Worm (Caenorhabditis elegans) whole organism, L4 larva: ENCODE measurements around the gene enpp-1.

Experiments used
- D1046.2 ChIP-seq: fragments of 200-800 bp; sonication (Bioruptor generic); IDR thresholded peaks from 2 replicates; pipeline ENCODE4 v1.3.6; 2022; ENCODE audit warnings: missing genetic modification characterization, missing compliant biosample characterization
- F26F4.8 ChIP-seq: fragments of 200-800 bp; sonication (Bioruptor generic); conservative IDR thresholded peaks from 2 replicates; pipeline ENCODE4 v1.3.6; 2022; ENCODE audit warnings: missing genetic modification characterization, missing compliant biosample characterization
- F44E2.7 ChIP-seq: fragments of 200-800 bp; sonication (Bioruptor generic); IDR thresholded peaks from 2 replicates; pipeline ENCODE4 v2.1.2; 2022; ENCODE audit warnings: missing genetic modification characterization, missing compliant biosample characterization
- T20F7.1 ChIP-seq: fragments of 200-800 bp; sonication (Bioruptor generic); optimal IDR thresholded peaks from 2 replicates; lab custom pipeline; 2018; ENCODE audit warnings: mild to moderate bottlenecking, missing genetic modification characterization, missing compliant biosample characterization
- T26A8.4 ChIP-seq: fragments of 200-800 bp; sonication (Bioruptor generic); IDR thresholded peaks from 2 replicates; pipeline ENCODE4 v1.3.6; 2022; ENCODE audit warnings: missing genetic modification characterization, missing compliant biosample characterization
- Y75B8A.6 ChIP-seq: fragments of 200-800 bp; sonication (Bioruptor generic); IDR thresholded peaks from 2 replicates; pipeline ENCODE4 v1.3.6; 2022; ENCODE audit warnings: missing genetic modification reagents, missing genetic modification characterization, missing compliant biosample characterization
- aha-1 ChIP-seq: fragments of 150-350 bp; peaks from one replicate; lab custom pipeline; 2014; ENCODE audit warnings: missing biosample characterization, missing genetic modification characterization
- aly-2 ChIP-seq: sonication (generic microtip); optimal IDR thresholded peaks from 2 replicates; lab custom pipeline; 2018; ENCODE audit warnings: missing biosample characterization, missing genetic modification characterization
- ceh-32 ChIP-seq: sonication (generic microtip); optimal IDR thresholded peaks from 2 replicates; lab custom pipeline; 2016; ENCODE audit warnings: mild to moderate bottlenecking, missing genetic modification characterization, missing compliant biosample characterization; ENCODE audit not compliant: poor library complexity
- ceh-62 ChIP-seq: sonication (generic microtip); optimal IDR thresholded peaks from 2 replicates; lab custom pipeline; 2017; ENCODE audit warnings: missing biosample characterization, missing genetic modification characterization
- daf-16 ChIP-seq, 3 experiments: sonication (generic microtip); optimal IDR thresholded peaks; 2 replicates each; lab custom pipeline; 2016 to 2017; ENCODE audit warnings: missing genetic modification characterization in 3 of 3, missing genetic modification reagents in 3 of 3, mild to moderate bottlenecking in 2 of 3, missing compliant biosample characterization in 2 of 3, missing biosample characterization in 1 of 3, moderate library complexity in 1 of 3
- daf-8 ChIP-seq: fragments of 200-800 bp; sonication (Bioruptor generic); IDR thresholded peaks from 2 replicates; pipeline ENCODE4 v1.3.6; 2022; ENCODE audit warnings: missing genetic modification characterization, missing compliant biosample characterization
- dmd-6 ChIP-seq: fragments of 200-800 bp; sonication (Bioruptor generic); IDR thresholded peaks from 2 replicates; pipeline ENCODE4 v1.3.6; 2022; ENCODE audit warnings: missing genetic modification reagents, missing genetic modification characterization, missing compliant biosample characterization
- dmd-8 ChIP-seq: fragments of 200-800 bp; sonication (Bioruptor generic); IDR thresholded peaks from 2 replicates; pipeline ENCODE4 v1.3.6; 2022; ENCODE audit warnings: missing genetic modification characterization, missing compliant biosample characterization
- dmd-9 ChIP-seq: fragments of 200-800 bp; sonication (Bioruptor generic); IDR thresholded peaks from 2 replicates; pipeline ENCODE4 v1.3.6; 2022; ENCODE audit warnings: missing genetic modification reagents, missing genetic modification characterization, missing compliant biosample characterization
- dve-1 ChIP-seq: sonication (generic microtip); optimal IDR thresholded peaks from 2 replicates; lab custom pipeline; 2017; ENCODE audit warnings: antibody characterized with exemption, mild to moderate bottlenecking, missing genetic modification characterization, missing compliant biosample characterization; ENCODE audit not compliant: insufficient read depth
- gei-8 ChIP-seq: fragments of 200-800 bp; sonication (Bioruptor generic); optimal IDR thresholded peaks from 2 replicates; lab custom pipeline; 2018; ENCODE audit warnings: mild to moderate bottlenecking, missing genetic modification characterization, missing compliant biosample characterization
- hlh-11 ChIP-seq: fragments of 200-800 bp; sonication (Bioruptor generic); optimal IDR thresholded peaks from 2 replicates; lab custom pipeline; 2018; ENCODE audit warnings: mild to moderate bottlenecking, missing genetic modification characterization, missing compliant biosample characterization
- hlh-30 ChIP-seq: sonication (generic microtip); optimal IDR thresholded peaks from 2 replicates; lab custom pipeline; 2017; ENCODE audit warnings: antibody characterized with exemption, mild to moderate bottlenecking, missing genetic modification characterization, missing compliant biosample characterization; ENCODE audit not compliant: insufficient read depth
- lin-1 ChIP-seq: fragments of 200-800 bp; sonication (Bioruptor generic); IDR thresholded peaks from 2 replicates; pipeline ENCODE4 v1.3.6; 2022; ENCODE audit warnings: missing genetic modification reagents, missing genetic modification characterization, missing compliant biosample characterization
- madf-9 ChIP-seq: fragments of 200-800 bp; sonication (Bioruptor generic); conservative IDR thresholded peaks from 2 replicates; pipeline ENCODE4 v1.3.6; 2022; ENCODE audit warnings: missing genetic modification reagents, missing genetic modification characterization, missing compliant biosample characterization
- mdl-1 ChIP-seq, 2 experiments: fragments of 150-350 bp in 1 of 2; sonication (generic microtip) in 1 of 2; optimal IDR thresholded peaks; 2 replicates each; lab custom pipeline; 2014 to 2017; ENCODE audit warnings: missing biosample characterization in 2 of 2, missing genetic modification characterization in 2 of 2
- mdt-29 ChIP-seq: fragments of 200-800 bp; sonication (Bioruptor generic); IDR thresholded peaks from 2 replicates; pipeline ENCODE4 v1.3.6; 2022; ENCODE audit warnings: missing genetic modification reagents, missing genetic modification characterization, missing compliant biosample characterization
- mxl-2 ChIP-seq: fragments of 200-800 bp; sonication (Bioruptor generic); conservative IDR thresholded peaks from 2 replicates; pipeline ENCODE4 v1.3.6; 2022; ENCODE audit warnings: missing genetic modification reagents, missing genetic modification characterization, missing compliant biosample characterization
- mxl-3 ChIP-seq: fragments of 200-800 bp; sonication (Bioruptor generic); optimal IDR thresholded peaks from 2 replicates; lab custom pipeline; 2018; ENCODE audit warnings: mild to moderate bottlenecking, missing genetic modification characterization, missing compliant biosample characterization
- nhr-102 ChIP-seq: sonication (generic microtip); optimal IDR thresholded peaks from 2 replicates; lab custom pipeline; 2016; ENCODE audit warnings: mild to moderate bottlenecking, missing genetic modification characterization, moderate library complexity, missing compliant biosample characterization
- nhr-111 ChIP-seq: fragments of 200-800 bp; sonication (Bioruptor generic); optimal IDR thresholded peaks from 2 replicates; lab custom pipeline; 2018; ENCODE audit warnings: mild to moderate bottlenecking, missing genetic modification characterization, missing compliant biosample characterization
- nhr-237 ChIP-seq: sonication (generic microtip); optimal IDR thresholded peaks from 2 replicates; lab custom pipeline; 2017; ENCODE audit warnings: missing biosample characterization, missing genetic modification characterization
- nhr-28 ChIP-seq: fragments of 150-350 bp; optimal IDR thresholded peaks from 2 replicates; lab custom pipeline; 2014; ENCODE audit warnings: missing biosample characterization, missing genetic modification characterization
- nhr-41 ChIP-seq: fragments of 200-800 bp; sonication (Bioruptor generic); IDR thresholded peaks from 2 replicates; pipeline ENCODE4 v1.3.6; 2022; ENCODE audit warnings: missing genetic modification reagents, missing genetic modification characterization, missing compliant biosample characterization
- nhr-6 ChIP-seq: fragments of 150-350 bp; optimal IDR thresholded peaks from 2 replicates; lab custom pipeline; 2014; ENCODE audit warnings: missing biosample characterization, missing genetic modification characterization
- nhr-77 ChIP-seq: fragments of 150-350 bp; optimal IDR thresholded peaks from 2 replicates; lab custom pipeline; 2014; ENCODE audit warnings: missing biosample characterization, missing genetic modification characterization
- rbr-2 ChIP-seq: sonication (generic microtip); optimal IDR thresholded peaks from 2 replicates; lab custom pipeline; 2016; ENCODE audit warnings: missing genotype, missing genetic modification characterization, missing compliant biosample characterization
- skn-1 ChIP-seq: fragments of 150-350 bp; optimal IDR thresholded peaks from 2 replicates; lab custom pipeline; 2014; ENCODE audit warnings: missing biosample characterization, missing genetic modification characterization
- unc-130 ChIP-seq: sonication (generic microtip); optimal IDR thresholded peaks from 2 replicates; lab custom pipeline; 2016; ENCODE audit warnings: missing genetic modification reagents, missing genetic modification characterization, missing compliant biosample characterization
- unc-39 ChIP-seq: sonication (generic microtip); optimal IDR thresholded peaks from 2 replicates; lab custom pipeline; 2017; ENCODE audit warnings: missing biosample characterization, missing genetic modification characterization
- zip-2 ChIP-seq: fragments of 150-350 bp; optimal IDR thresholded peaks from 2 replicates; lab custom pipeline; 2014; ENCODE audit warnings: missing biosample characterization, missing genetic modification characterization

enpp-1 gene

ce11 chrV:12094030-12094429, 37.2 kb upstream of the enpp-1 start, which contains the start of gene nhr-208:
Gene nhr-208 (plus strand): TSS chrV:12094317.
- TF ChIP-seq Y75B8A.6 (GFP tag; lab: Robert Waterston, UW) (no peak), nhr-28 (tag; lab: Kevin White, UChicago) (peak; percentile 62), hlh-30 (tag; lab: Kevin White, UChicago) (peak; percentile 13), nhr-102 (tag; lab: Kevin White, UChicago) (peak; percentile 5), hlh-11 (tag; lab: Kevin White, UChicago) (no peak), dmd-6 (GFP tag; lab: Robert Waterston, UW) (0 out of 2 replicates have a peak, but pooled peaks have one; percentile 18), daf-16 (GFP tag; optimal IDR thresholded peaks at IDR 0.05; lab: Kevin White, UChicago) (no peak), daf-16 (tag; optimal IDR thresholded peaks at IDR 0.05; lab: Kevin White, UChicago) (peak; percentile 56), dve-1 (peak; percentile 15)

ce11 chrV:12095865-12096264, 35.4 kb upstream of the enpp-1 start, which contains the start of gene nhr-207:
Gene nhr-207 (plus strand): TSS chrV:12096146.
- TF ChIP-seq dmd-9 (no peak), nhr-102 (tag; lab: Kevin White, UChicago) (peak; percentile 54), F44E2.7 (GFP tag; lab: Robert Waterston, UW) (no peak), nhr-41 (GFP tag; lab: Robert Waterston, UW) (no peak), F26F4.8 (GFP tag; lab: Robert Waterston, UW) (no peak), T20F7.1 (GFP tag; lab: Kevin White, UChicago) (no peak), nhr-237 (tag; lab: Kevin White, UChicago) (no peak), gei-8 (GFP tag; lab: Kevin White, UChicago) (no peak), nhr-77 (tag; lab: Kevin White, UChicago) (peak; percentile 20), mdl-1 (tag; optimal IDR thresholded peaks at IDR 0.05; lab: Kevin White, UChicago) (peak in 1 of 2 experiments; percentile 71), daf-8 (GFP tag; lab: Robert Waterston, UW) (no peak), hlh-11 (tag; lab: Kevin White, UChicago) (peak; percentile 39), aly-2 (tag; lab: Kevin White, UChicago) (no peak), zip-2 (tag; lab: Kevin White, UChicago) (no peak), dve-1 (peak; percentile 45), lin-1 (GFP tag; lab: Robert Waterston, UW) (no peak), mxl-3 (GFP tag; lab: Kevin White, UChicago) (no peak), madf-9 (GFP tag; lab: Robert Waterston, UW) (no peak), dmd-8 (GFP tag; lab: Robert Waterston, UW) (no peak), mxl-2 (GFP tag; lab: Robert Waterston, UW) (no peak), nhr-6 (tag; lab: Kevin White, UChicago) (peak; percentile 85), D1046.2 (no peak), rbr-2 (tag; lab: Kevin White, UChicago) (no peak), hlh-30 (tag; lab: Kevin White, UChicago) (no peak), unc-130 (GFP tag; lab: Kevin White, UChicago) (no peak), daf-16 (GFP tag; optimal IDR thresholded peaks at IDR 0.05; lab: Kevin White, UChicago) (no peak), daf-16 (tag; optimal IDR thresholded peaks at IDR 0.05; lab: Kevin White, UChicago) (peak; percentile 51), dmd-6 (GFP tag; lab: Robert Waterston, UW) (peak; percentile 85), nhr-111 (GFP tag; lab: Kevin White, UChicago) (no peak), T26A8.4 (GFP tag; lab: Robert Waterston, UW) (no peak), skn-1 (tag; lab: Kevin White, UChicago) (no peak), ceh-62 (tag; lab: Kevin White, UChicago) (no peak), aha-1 (tag; lab: Kevin White, UChicago) (no peak), mdt-29 (no peak), ceh-32 (tag; lab: Kevin White, UChicago) (no peak), nhr-28 (tag; lab: Kevin White, UChicago) (peak; percentile 95), unc-39 (no peak)
- TF ChIP-seq, all 104 proteins: peak for 9
